Fruit fly (Drosophila melanogaster): ENCODE results near the gene CecB.
A peak's percentile ranks its signal among the peaks of the same experiment; 100 is the strongest.

The CecB gene

dm6 chr3R:30250496-30250978 lies 36.9 kb upstream of the CecB start, which contains the start of gene CG9682:
Gene CG9682, plus strand, starts transcription at chr3R:30250928.
- TF ChIP-seq CG9948 (tag; optimal IDR thresholded peaks at IDR 0.05) (no peak), Pif1B (GFP tag; optimal IDR thresholded peaks at IDR 0.05) (no peak), Pif1A (GFP tag; optimal IDR thresholded peaks at IDR 0.05) (no peak), CG12605 (GFP tag; IDR thresholded peaks at IDR 0.05) (no peak), Snoo (tag; optimal IDR thresholded peaks at IDR 0.05) (no peak), CG34367 (tag; optimal IDR thresholded peaks at IDR 0.05) (no peak), gl (tag; optimal IDR thresholded peaks at IDR 0.05) (no peak), CG15710 (tag; optimal IDR thresholded peaks at IDR 0.05) (no peak), CG10348 (GFP tag; IDR thresholded peaks at IDR 0.05) (no peak), CG13204 (GFP tag; optimal IDR thresholded peaks at IDR 0.05) (no peak), CG32121 (GFP tag; IDR thresholded peaks at IDR 0.05) (no peak), Ets98B (GFP tag; IDR thresholded peaks at IDR 0.05) (no peak), CG8159 (tag; optimal IDR thresholded peaks at IDR 0.05) (no peak), CG8301 (tag; optimal IDR thresholded peaks at IDR 0.05) (no peak)

- no peak for TF ChIP-seq CG8159 (tag; optimal IDR thresholded peaks at IDR 0.05)
- TF ChIP-seq Pif1B (GFP tag; optimal IDR thresholded peaks at IDR 0.05), result no peak
- TF ChIP-seq CG10348 (GFP tag; IDR thresholded peaks at IDR 0.05), result no peak
- no peak for TF ChIP-seq EcR (GFP tag; optimal IDR thresholded peaks at IDR 0.05)
- TF ChIP-seq CG13204 (GFP tag; optimal IDR thresholded peaks at IDR 0.05), result no peak
- no peak for TF ChIP-seq D1 (tag; optimal IDR thresholded peaks at IDR 0.05)
- no peak for TF ChIP-seq CG4496 (GFP tag; IDR thresholded peaks at IDR 0.05)
- TF ChIP-seq Snoo (tag; optimal IDR thresholded peaks at IDR 0.05), result no peak
- TF ChIP-seq gl (tag; optimal IDR thresholded peaks at IDR 0.05), result no peak
- no peak for TF ChIP-seq CG34367 (tag; optimal IDR thresholded peaks at IDR 0.05)
- no peak for TF ChIP-seq fd96Ca (GFP tag; IDR thresholded peaks at IDR 0.05)
- no peak for TF ChIP-seq CG12605 (GFP tag; IDR thresholded peaks at IDR 0.05)
- no peak for TF ChIP-seq CG32121 (GFP tag; IDR thresholded peaks at IDR 0.05)
- TF ChIP-seq Pif1A (GFP tag; optimal IDR thresholded peaks at IDR 0.05), result no peak
- no peak for TF ChIP-seq CG9948 (tag; optimal IDR thresholded peaks at IDR 0.05)
- no peak for TF ChIP-seq rn (GFP tag; IDR thresholded peaks at IDR 0.05)
- no peak for TF ChIP-seq CG8301 (tag; optimal IDR thresholded peaks at IDR 0.05)
Measured at dm6 chr3R:30249283-30249682, 35.7 kb upstream of the CecB start, which contains the start of gene CG34299. Gene CG34299, plus strand, starts transcription at chr3R:30249583.

- TF ChIP-seq Ets98B (GFP tag; IDR thresholded peaks at IDR 0.05) (peak; percentile 22; the same call in 1 of the 2 replicates), CG12605 (GFP tag; IDR thresholded peaks at IDR 0.05) (0 out of 2 replicates have a peak, but pooled peaks have one; percentile 11), CG32121 (GFP tag; IDR thresholded peaks at IDR 0.05) (no peak)
Measured at dm6 chr3R:30248565-30248964, 35.0 kb upstream of the CecB start.

- peak; percentile 58 for TF ChIP-seq CG12605 (GFP tag; IDR thresholded peaks at IDR 0.05)
- TF ChIP-seq gl (tag; optimal IDR thresholded peaks at IDR 0.05), result no peak
- TF ChIP-seq CG4496 (GFP tag; IDR thresholded peaks at IDR 0.05), result peak; percentile 45; the same call in 1 of the 3 replicates
- no peak for TF ChIP-seq CG32121 (GFP tag; IDR thresholded peaks at IDR 0.05)
- no peak for TF ChIP-seq rn (GFP tag; IDR thresholded peaks at IDR 0.05)
Measured at dm6 chr3R:30247802-30248363, 34.3 kb upstream of the CecB start.

- TF ChIP-seq CG17806 (tag; optimal IDR thresholded peaks at IDR 0.05), result no peak
- TF ChIP-seq CG32121 (GFP tag; IDR thresholded peaks at IDR 0.05), result no peak
- no peak for TF ChIP-seq gl (tag; optimal IDR thresholded peaks at IDR 0.05)
- TF ChIP-seq CG9948 (tag; optimal IDR thresholded peaks at IDR 0.05), result no peak
- TF ChIP-seq CG14655 (GFP tag; optimal IDR thresholded peaks at IDR 0.05), result no peak
- TF ChIP-seq Pif1A (GFP tag; optimal IDR thresholded peaks at IDR 0.05), result no peak
- TF ChIP-seq CG12605 (GFP tag; IDR thresholded peaks at IDR 0.05), result no peak
- TF ChIP-seq CG4496 (GFP tag; IDR thresholded peaks at IDR 0.05), result no peak
- no peak for TF ChIP-seq Ets98B (GFP tag; IDR thresholded peaks at IDR 0.05)
- no peak for TF ChIP-seq CG34367 (tag; optimal IDR thresholded peaks at IDR 0.05)
- no peak for TF ChIP-seq rn (GFP tag; IDR thresholded peaks at IDR 0.05)
- TF ChIP-seq CG15710 (tag; optimal IDR thresholded peaks at IDR 0.05), result no peak
- no peak for TF ChIP-seq CG13204 (GFP tag; optimal IDR thresholded peaks at IDR 0.05)
- no peak for TF ChIP-seq D1 (tag; optimal IDR thresholded peaks at IDR 0.05)
- no peak for TF ChIP-seq CG8301 (tag; optimal IDR thresholded peaks at IDR 0.05)
- TF ChIP-seq CG8159 (tag; optimal IDR thresholded peaks at IDR 0.05), result no peak
- TF ChIP-seq CG10348 (GFP tag; IDR thresholded peaks at IDR 0.05), result no peak
- TF ChIP-seq EcR (GFP tag; optimal IDR thresholded peaks at IDR 0.05), result no peak
- no peak for TF ChIP-seq Snoo (tag; optimal IDR thresholded peaks at IDR 0.05)
- TF ChIP-seq fd96Ca (GFP tag; IDR thresholded peaks at IDR 0.05), result no peak
Measured at dm6 chr3R:30246603-30247002, 33.0 kb upstream of the CecB start, which contains the start of gene CG9733. Gene CG9733, minus strand, starts transcription at chr3R:30246703.

dm6 chr3R:30245739-30246589 lies 32.4 kb upstream of the CecB start:
- TF ChIP-seq CG15710 (tag; optimal IDR thresholded peaks at IDR 0.05), result peak; percentile 7
- no peak for TF ChIP-seq CG34367 (tag; optimal IDR thresholded peaks at IDR 0.05)
- TF ChIP-seq CG4496 (GFP tag; IDR thresholded peaks at IDR 0.05), result no peak
- peak; percentile 13 for TF ChIP-seq CG8159 (tag; optimal IDR thresholded peaks at IDR 0.05)
- no peak for TF ChIP-seq EcR (GFP tag; optimal IDR thresholded peaks at IDR 0.05)
- no peak for TF ChIP-seq CG13204 (GFP tag; optimal IDR thresholded peaks at IDR 0.05)
- no peak for TF ChIP-seq Pif1A (GFP tag; optimal IDR thresholded peaks at IDR 0.05)
- TF ChIP-seq CG8301 (tag; optimal IDR thresholded peaks at IDR 0.05), result no peak
- TF ChIP-seq Ets98B (GFP tag; IDR thresholded peaks at IDR 0.05), result no peak

Data from whole organism, pupa.